Worm (Caenorhabditis elegans) whole organism, L4 larva: ENCODE results near the gene ZK1248.5.

Source experiments
- nhr-77 ChIP-seq: fragments of 150-350 bp; optimal IDR thresholded peaks from 2 replicates; lab custom pipeline; 2014; ENCODE audit warnings: missing biosample characterization, missing genetic modification characterization
- skn-1 ChIP-seq: fragments of 150-350 bp; optimal IDR thresholded peaks from 2 replicates; lab custom pipeline; 2014; ENCODE audit warnings: missing biosample characterization, missing genetic modification characterization

DNA sequence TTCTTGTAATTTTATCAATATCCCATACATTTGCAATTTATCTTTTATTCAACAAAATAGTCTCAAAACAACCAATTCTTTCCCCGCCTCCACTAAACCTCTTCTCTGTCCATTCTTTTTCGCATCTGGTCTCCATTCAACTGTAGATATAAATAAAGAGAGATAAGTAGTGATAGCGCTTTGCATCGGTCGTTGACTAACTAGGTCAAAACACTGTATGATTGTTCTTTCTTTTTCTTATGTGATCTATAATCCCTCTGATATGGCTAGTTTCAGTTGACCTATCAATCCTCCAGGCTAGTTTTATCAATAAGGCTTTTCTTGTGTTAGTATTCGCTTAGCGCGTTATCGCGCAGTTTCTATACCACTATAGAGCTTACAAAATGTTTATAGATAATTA lies 42.9 kb downstream of the ZK1248.5 start:
- TF ChIP-seq skn-1 (no peak), nhr-77 (tag; lab: Kevin White, UChicago) (no peak)
